Fruit fly (Drosophila melanogaster): ENCODE measurements around the gene Hsp68.

DNA sequence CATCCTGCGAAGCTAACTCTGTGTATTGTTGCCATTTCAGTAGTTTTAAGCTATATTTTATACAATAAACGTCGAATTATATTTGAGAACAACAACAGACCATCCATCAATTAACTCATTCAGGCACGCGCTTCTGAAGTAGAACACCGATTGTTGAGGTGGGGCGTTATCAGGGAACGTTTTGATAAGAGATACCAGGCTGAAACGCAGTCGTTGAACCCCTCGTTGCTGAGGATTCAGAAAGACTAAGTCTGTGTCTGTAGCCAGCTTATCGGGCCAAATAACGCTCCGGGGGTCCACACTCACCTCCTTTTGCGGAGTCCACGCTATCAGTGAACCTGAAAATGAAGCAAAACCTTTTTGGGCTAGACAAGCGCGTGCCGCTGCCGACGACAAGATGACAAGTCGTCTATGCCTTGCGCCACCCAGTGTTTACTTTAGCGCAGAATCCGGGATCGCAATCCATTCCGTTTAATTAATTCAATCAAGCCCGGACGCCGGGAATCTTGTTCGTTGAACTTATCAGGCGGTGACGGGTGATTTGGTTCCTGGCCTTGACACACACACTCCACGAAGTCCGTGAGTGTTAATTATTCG is 3.5 kb downstream of the Hsp68 start:
- no peak for TF ChIP-seq al (GFP tag; IDR thresholded peaks at IDR 0.05)
- TF ChIP-seq oc (tag; optimal IDR thresholded peaks at IDR 0.05) = no peak
- no peak for TF ChIP-seq fru (optimal IDR thresholded peaks at IDR 0.05)
- no peak for TF ChIP-seq Abd-B (GFP tag; optimal IDR thresholded peaks at IDR 0.05)

Data from whole organism, embryonic.